Worm (Caenorhabditis elegans) whole organism, midembryonic: ENCODE measurements around the gene Y47D7A.11.

Experiments used
- klf-2 ChIP-seq: fragments of 200-800 bp; sonication (Bioruptor generic); conservative IDR thresholded peaks from 2 replicates; pipeline ENCODE4 v1.3.6; 2022; ENCODE audit warnings: missing genetic modification reagents, missing genetic modification characterization, missing compliant biosample characterization
- ref-1 ChIP-seq: fragments of 200-800 bp; sonication (Bioruptor generic); conservative IDR thresholded peaks from 2 replicates; pipeline ENCODE4 v1.3.6; 2022; ENCODE audit warnings: missing genetic modification reagents, missing genetic modification characterization, missing compliant biosample characterization
- ztf-23 ChIP-seq: fragments of 200-800 bp; sonication (Bioruptor generic); IDR thresholded peaks from 2 replicates; pipeline ENCODE4 v1.3.6; 2022; ENCODE audit warnings: missing genetic modification reagents, missing genetic modification characterization, missing compliant biosample characterization

- TF ChIP-seq klf-2 (GFP tag; lab: Robert Waterston, UW) (no peak), ref-1 (GFP tag; lab: Robert Waterston, UW) (no peak), ztf-23 (GFP tag; lab: Robert Waterston, UW) (no peak)
These were observed 17.5 kb downstream of the Y47D7A.11 start, which contains the start of gene Y47D7A.3 for ce11 chrV:4410643-4411042.
